Fruit fly (Drosophila melanogaster): ENCODE measurements around the gene CG33665.

CG33665 gene

DNA sequence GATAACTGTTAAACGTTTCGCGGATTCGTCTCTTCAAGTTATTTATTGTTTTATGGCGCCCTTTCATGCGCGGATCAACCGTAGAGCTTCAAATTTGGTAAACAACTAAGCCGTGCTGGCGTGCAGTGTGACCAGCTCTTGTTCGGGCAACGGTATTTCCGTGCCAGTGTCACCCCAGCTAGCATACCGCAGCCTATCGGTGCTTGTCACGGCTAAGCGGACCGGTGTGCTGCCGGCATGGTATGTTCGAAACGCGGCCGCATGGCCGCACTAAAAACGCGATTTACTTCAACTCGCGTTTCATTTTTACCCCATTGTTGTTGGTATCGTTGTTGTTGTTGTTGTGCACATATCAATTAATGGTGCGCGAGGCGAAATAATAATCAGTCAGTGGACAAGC is 45.6 kb upstream of the CG33665 start, which contains the start of the genes CG42340 and CG3918 (continued):
- TF ChIP-seq CG7987 (GFP tag; optimal IDR thresholded peaks at IDR 0.05): peak; percentile 50
- peak; percentile 27 for TF ChIP-seq CG18599 (GFP tag; optimal IDR thresholded peaks at IDR 0.05)
- no peak for TF ChIP-seq CG7556 (GFP tag; optimal IDR thresholded peaks at IDR 0.05)
- TF ChIP-seq CG4820 (GFP tag; optimal IDR thresholded peaks at IDR 0.05): no peak
- TF ChIP-seq CHES-1-like (GFP tag; optimal IDR thresholded peaks at IDR 0.05): peak; percentile 63
- TF ChIP-seq CTCF (GFP tag; optimal IDR thresholded peaks at IDR 0.05): peak; percentile 17
- TF ChIP-seq bsh (GFP tag; optimal IDR thresholded peaks at IDR 0.05): no peak
- TF ChIP-seq CG15269 (tag; optimal IDR thresholded peaks at IDR 0.05): no peak
- 0 out of 3 replicates have a peak, but pooled peaks have one; percentile 9 for TF ChIP-seq ken (GFP tag; IDR thresholded peaks at IDR 0.05)
- TF ChIP-seq CG8478 (optimal IDR thresholded peaks at IDR 0.05): no peak
- TF ChIP-seq sob (GFP tag; IDR thresholded peaks at IDR 0.05): peak; percentile 34; the same call in 1 of the 2 replicates
- peak; percentile 28 for TF ChIP-seq CG4282 (GFP tag; optimal IDR thresholded peaks at IDR 0.05)
- peak; percentile 93 for TF ChIP-seq Ets97D (GFP tag; optimal IDR thresholded peaks at IDR 0.05)
- peak; percentile 16 for TF ChIP-seq tin (GFP tag; optimal IDR thresholded peaks at IDR 0.05)
- TF ChIP-seq CG1603 (tag; optimal IDR thresholded peaks at IDR 0.05): peak; percentile 88
- no peak for TF ChIP-seq bowl (GFP tag; IDR thresholded peaks at IDR 0.05)
- TF ChIP-seq CG16815 (GFP tag; optimal IDR thresholded peaks at IDR 0.05): no peak
- no peak for TF ChIP-seq nerfin-2 (GFP tag; IDR thresholded peaks at IDR 0.05; ENCODE audit: partially characterized antibody)
- TF ChIP-seq inv (GFP tag; IDR thresholded peaks at IDR 0.05; ENCODE audit: partially characterized antibody): peak; percentile 53; the same call in 1 of the 2 replicates
- no peak for TF ChIP-seq esg (GFP tag; conservative IDR thresholded peaks at IDR 0.05)
- TF ChIP-seq gcm (GFP tag; optimal IDR thresholded peaks at IDR 0.05): peak; percentile 28
- TF ChIP-seq sna (GFP tag; IDR thresholded peaks at IDR 0.05; ENCODE audit: partially characterized antibody): peak; percentile 42; the same call in 1 of the 2 replicates
- TF ChIP-seq CG6683 (GFP tag; optimal IDR thresholded peaks at IDR 0.05): no peak
- TF ChIP-seq Max (GFP tag; optimal IDR thresholded peaks at IDR 0.05): no peak
- TF ChIP-seq amos (GFP tag; IDR thresholded peaks at IDR 0.05; ENCODE audit: partially characterized antibody): peak; percentile 66
- TF ChIP-seq CG31441 (GFP tag; IDR thresholded peaks at IDR 0.05): no peak
- TF ChIP-seq Elba2 (GFP tag; optimal IDR thresholded peaks at IDR 0.05): peak; percentile 58
- TF ChIP-seq zfh1 (GFP tag; IDR thresholded peaks at IDR 0.05): peak; percentile 45; the same call in 1 of the 3 replicates
- TF ChIP-seq fd3F (GFP tag; optimal IDR thresholded peaks at IDR 0.05): no peak
- peak; percentile 60 for TF ChIP-seq CG12769 (tag; optimal IDR thresholded peaks at IDR 0.05)
- TF ChIP-seq CG14014 (GFP tag; IDR thresholded peaks at IDR 0.05): no peak
- peak; percentile 45 for TF ChIP-seq CoRest (tag; optimal IDR thresholded peaks at IDR 0.05)
- TF ChIP-seq CG16813 (GFP tag; IDR thresholded peaks at IDR 0.05; ENCODE audit: partially characterized antibody): peak; percentile 59
- TF ChIP-seq ewg (GFP tag; optimal IDR thresholded peaks at IDR 0.05): peak; percentile 44
- TF ChIP-seq tio (GFP tag; optimal IDR thresholded peaks at IDR 0.05): no peak
- TF ChIP-seq zen2 (GFP tag; IDR thresholded peaks at IDR 0.05; ENCODE audit: partially characterized antibody): no peak
- TF ChIP-seq tup (GFP tag; optimal IDR thresholded peaks at IDR 0.05): no peak
- TF ChIP-seq ftz-f1 (GFP tag; optimal IDR thresholded peaks at IDR 0.05): peak; percentile 31
- TF ChIP-seq org-1 (GFP tag; optimal IDR thresholded peaks at IDR 0.05): no peak
- TF ChIP-seq CG33213 (GFP tag; optimal IDR thresholded peaks at IDR 0.05): peak; percentile 98
- no peak for TF ChIP-seq ems (GFP tag; optimal IDR thresholded peaks at IDR 0.05)
- peak; percentile 90 for TF ChIP-seq CG12659 (GFP tag; optimal IDR thresholded peaks at IDR 0.05)
- peak; percentile 14 for TF ChIP-seq Mes4 (GFP tag; optimal IDR thresholded peaks at IDR 0.05)
- TF ChIP-seq crp (GFP tag; optimal IDR thresholded peaks at IDR 0.05): peak in 1 of 2 experiments; percentile 41
- TF ChIP-seq sens (GFP tag): peak; percentile 45
- TF ChIP-seq CG4730 (GFP tag; IDR thresholded peaks at IDR 0.05): no peak
- peak; percentile 88 for TF ChIP-seq Dp (GFP tag; optimal IDR thresholded peaks at IDR 0.05)
- TF ChIP-seq seq (GFP tag; IDR thresholded peaks at IDR 0.05): no peak
- TF ChIP-seq CG18619 (GFP tag; optimal IDR thresholded peaks at IDR 0.05): peak; percentile 6
- peak; percentile 99 for TF ChIP-seq gfzf (GFP tag; optimal IDR thresholded peaks at IDR 0.05)

Measured in whole organism, embryonic.